Worm (Caenorhabditis elegans) whole organism, L4/young adult: ENCODE measurements around the gene trd-1.

Experiments
- W03F9.2 ChIP-seq: fragments of 150-350 bp; optimal IDR thresholded peaks from 2 replicates; lab custom pipeline; 2014; ENCODE audit warnings: missing biosample characterization, missing genetic modification characterization
- dao-5 ChIP-seq: sonication (generic microtip); optimal IDR thresholded peaks from 2 replicates; lab custom pipeline; 2016; ENCODE audit warnings: missing genotype, missing genetic modification characterization, moderate library complexity, missing compliant biosample characterization
- him-1 ChIP-seq: sonication (generic microtip); optimal IDR thresholded peaks from 2 replicates; lab custom pipeline; 2016; ENCODE audit warnings: missing genotype, missing genetic modification reagents, missing genetic modification characterization, missing compliant biosample characterization

ce11 chrIII:7349075-7349474 is 37.0 kb upstream of the trd-1 start, which contains the start of gene gos-28:
- TF ChIP-seq him-1 (tag; lab: Kevin White, UChicago) (no peak), dao-5 (tag; lab: Kevin White, UChicago) (no peak), W03F9.2 (tag; lab: Kevin White, UChicago) (no peak)
